Worm (Caenorhabditis elegans): ENCODE measurements around the gene emg-1.

Gene emg-1

ce11 chrIII:10605049-10605448, 44.3 kb upstream of the emg-1 start, which contains the start of gene rabx-5:
Gene rabx-5 (plus strand): TSS chrIII:10605349.
- TF ChIP-seq nfya-1 (tag; optimal IDR thresholded peaks at IDR 0.05; ENCODE audit: borderline replicate concordance, insufficient read depth), result no peak
- TF ChIP-seq ztf-22 (GFP tag; optimal IDR thresholded peaks at IDR 0.05), result no peak
- TF ChIP-seq lsy-27 (tag; optimal IDR thresholded peaks at IDR 0.05; ENCODE audit: borderline replicate concordance, insufficient read depth), result no peak
- no peak for TF ChIP-seq D2030.7 (GFP tag; IDR thresholded peaks at IDR 0.05)
- no peak for TF ChIP-seq cebp-1 (GFP tag; IDR thresholded peaks at IDR 0.05)
- no peak for TF ChIP-seq cebp-1 (tag; optimal IDR thresholded peaks at IDR 0.05)
- TF ChIP-seq hlh-12 (tag; optimal IDR thresholded peaks at IDR 0.05), result no peak

ce11 chrIII:10608161-10608560, 41.2 kb upstream of the emg-1 start:
- TF ChIP-seq B0035.1 (tag; optimal IDR thresholded peaks at IDR 0.05) (no peak), nhr-27 (tag; optimal IDR thresholded peaks at IDR 0.05) (no peak), snpc-1.1 (tag; optimal IDR thresholded peaks at IDR 0.05; ENCODE audit: insufficient read depth) (no peak), dpl-1 (GFP tag; optimal IDR thresholded peaks at IDR 0.05) (no peak), ceh-79 (tag; optimal IDR thresholded peaks at IDR 0.05) (no peak), xnd-1 (tag; optimal IDR thresholded peaks at IDR 0.05) (no peak), ets-4 (GFP tag; optimal IDR thresholded peaks at IDR 0.05) (no peak), egl-18 (GFP tag; IDR thresholded peaks at IDR 0.05) (no peak), egrh-3 (GFP tag; IDR thresholded peaks at IDR 0.05) (no peak), F49E8.2 (tag; optimal IDR thresholded peaks at IDR 0.05; ENCODE audit: insufficient read depth) (no peak), attf-3 (GFP tag; conservative IDR thresholded peaks at IDR 0.05) (no peak), dox-1 (GFP tag; IDR thresholded peaks at IDR 0.05) (no peak), sptf-2 (GFP tag; optimal IDR thresholded peaks at IDR 0.05) (no peak), K12H6.12 (tag; optimal IDR thresholded peaks at IDR 0.05) (no peak), B0336.3 (GFP tag; IDR thresholded peaks at IDR 0.05) (no peak), ztf-28 (GFP tag; IDR thresholded peaks at IDR 0.05) (no peak), aptf-2 (GFP tag; conservative IDR thresholded peaks at IDR 0.05) (no peak), ztf-26 (tag; optimal IDR thresholded peaks at IDR 0.05) (no peak)

- TF ChIP-seq egl-44 (GFP tag; IDR thresholded peaks at IDR 0.05), result no peak
- TF ChIP-seq somi-1 (GFP tag; optimal IDR thresholded peaks at IDR 0.05), result no peak
- TF ChIP-seq ceh-91 (GFP tag; IDR thresholded peaks at IDR 0.05), result no peak
- TF ChIP-seq tbp1 (GFP tag; optimal IDR thresholded peaks at IDR 0.05), result no peak
- TF ChIP-seq K11D2.4 (GFP tag; IDR thresholded peaks at IDR 0.05), result no peak
- no peak for TF ChIP-seq repo-1 (tag; optimal IDR thresholded peaks at IDR 0.05)
- no peak for TF ChIP-seq zfh-2 (GFP tag; conservative IDR thresholded peaks at IDR 0.05)
- TF ChIP-seq lir-1 (GFP tag; conservative IDR thresholded peaks at IDR 0.05), result no peak
- TF ChIP-seq aptf-2 (GFP tag; conservative IDR thresholded peaks at IDR 0.05), result no peak
- no peak for TF ChIP-seq ceh-100 (GFP tag; IDR thresholded peaks at IDR 0.05)
- TF ChIP-seq ztf-22 (GFP tag; optimal IDR thresholded peaks at IDR 0.05), result no peak
- no peak for TF ChIP-seq snpc-1.3 (tag; optimal IDR thresholded peaks at IDR 0.05; ENCODE audit: insufficient read depth)
- no peak for TF ChIP-seq hsf-1 (GFP tag; IDR thresholded peaks at IDR 0.05)
- no peak for TF ChIP-seq nhr-120 (GFP tag; IDR thresholded peaks at IDR 0.05)
- TF ChIP-seq sptf-2 (GFP tag; optimal IDR thresholded peaks at IDR 0.05), result no peak
Measured at ce11 chrIII:10612333-10612732, 37.0 kb upstream of the emg-1 start, which contains the start of gene Y39A1A.24. Gene Y39A1A.24 (plus strand): TSS chrIII:10612633.

Measured in whole organism, young adult.